Fruit fly (Drosophila melanogaster): ENCODE data around the gene CG9705.
A peak's percentile ranks its signal among the peaks of the same experiment; 100 is the strongest.

Gene CG9705

dm6 chr3L:16769866-16770265 is 10.0 kb upstream of the CG9705 start (continued):
- TF ChIP-seq Hr3 (GFP tag; optimal IDR thresholded peaks at IDR 0.05) (no peak), CG4617 (GFP tag; optimal IDR thresholded peaks at IDR 0.05; ENCODE audit: borderline replicate concordance) (no peak), insv (GFP tag; optimal IDR thresholded peaks at IDR 0.05) (peak in 1 of 2 experiments; percentile 70), CG16815 (GFP tag; optimal IDR thresholded peaks at IDR 0.05) (no peak), Taf1 (GFP tag; IDR thresholded peaks at IDR 0.05) (no peak), psq (GFP tag; optimal IDR thresholded peaks at IDR 0.05) (peak; percentile 68), Hey (tag; optimal IDR thresholded peaks at IDR 0.05) (peak; percentile 48), knrl (GFP tag; IDR thresholded peaks at IDR 0.05; ENCODE audit: partially characterized antibody) (0 out of 3 replicates have a peak, but pooled peaks have one; percentile 37), Hr39 (optimal IDR thresholded peaks at IDR 0.05) (no peak), CG8089 (GFP tag; optimal IDR thresholded peaks at IDR 0.05) (peak; percentile 47), CG17361 (GFP tag; IDR thresholded peaks at IDR 0.05) (no peak), NK7.1 (GFP tag; optimal IDR thresholded peaks at IDR 0.05) (no peak), CG1233 (GFP tag; optimal IDR thresholded peaks at IDR 0.05) (peak; percentile 50), CG11723 (GFP tag; optimal IDR thresholded peaks at IDR 0.05) (peak; percentile 17), jing (GFP tag; optimal IDR thresholded peaks at IDR 0.05) (no peak), CG10366 (GFP tag; IDR thresholded peaks at IDR 0.05) (no peak), Ets97D (GFP tag; optimal IDR thresholded peaks at IDR 0.05) (no peak), CG7963 (GFP tag; IDR thresholded peaks at IDR 0.05; ENCODE audit: partially characterized antibody) (no peak), Lim3 (GFP tag; IDR thresholded peaks at IDR 0.05) (no peak), abd-A (tag; optimal IDR thresholded peaks at IDR 0.05) (peak; percentile 72), h (optimal IDR thresholded peaks at IDR 0.05) (peak; percentile 42), unpg (GFP tag; optimal IDR thresholded peaks at IDR 0.05) (no peak), Hand (GFP tag; optimal IDR thresholded peaks at IDR 0.05) (no peak), hth (optimal IDR thresholded peaks at IDR 0.05) (no peak), CG3281 (GFP tag; optimal IDR thresholded peaks at IDR 0.05) (peak; percentile 13), gcm2 (GFP tag; optimal IDR thresholded peaks at IDR 0.05) (no peak), Oaz (GFP tag; IDR thresholded peaks at IDR 0.05) (0 out of 2 replicates have a peak, but pooled peaks have one; percentile 19), gce (GFP tag; IDR thresholded peaks at IDR 0.05) (0 out of 3 replicates have a peak, but pooled peaks have one; percentile 59), ATbp (GFP tag; optimal IDR thresholded peaks at IDR 0.05) (no peak), CG17912 (GFP tag; optimal IDR thresholded peaks at IDR 0.05) (no peak), CG7271 (tag; optimal IDR thresholded peaks at IDR 0.05) (peak; percentile 15), CG4360 (GFP tag; IDR thresholded peaks at IDR 0.05) (0 out of 2 replicates have a peak, but pooled peaks have one; percentile 29), ci (GFP tag; IDR thresholded peaks at IDR 0.05) (peak; percentile 79), Blimp-1 (GFP tag; optimal IDR thresholded peaks at IDR 0.05) (no peak), Dfd (GFP tag; optimal IDR thresholded peaks at IDR 0.05) (no peak), CG10274 (GFP tag; optimal IDR thresholded peaks at IDR 0.05) (no peak), pita (GFP tag; optimal IDR thresholded peaks at IDR 0.05) (no peak), Oli (tag; optimal IDR thresholded peaks at IDR 0.05) (no peak), CG3407 (GFP tag; optimal IDR thresholded peaks at IDR 0.05) (no peak), CG10462 (GFP tag; optimal IDR thresholded peaks at IDR 0.05) (peak; percentile 21), CG15269 (tag; optimal IDR thresholded peaks at IDR 0.05) (no peak), grn (GFP tag; optimal IDR thresholded peaks at IDR 0.05) (peak; percentile 35), Ptx1 (GFP tag; IDR thresholded peaks at IDR 0.05) (peak; percentile 21; the same call in 1 of the 2 replicates), CG9932 (GFP tag; IDR thresholded peaks at IDR 0.05) (no peak), NC2α (GFP tag; optimal IDR thresholded peaks at IDR 0.05) (peak; percentile 31), CG4707 (GFP tag; optimal IDR thresholded peaks at IDR 0.05) (peak; percentile 68), CG15011 (GFP tag; optimal IDR thresholded peaks at IDR 0.05) (no peak), hb (GFP tag; IDR thresholded peaks at IDR 0.05; ENCODE audit: partially characterized antibody) (0 out of 3 replicates have a peak, but pooled peaks have one; percentile 24), nerfin-1 (tag; optimal IDR thresholded peaks at IDR 0.05) (peak; percentile 60), CG2889 (GFP tag; IDR thresholded peaks at IDR 0.05) (no peak), hkb (optimal IDR thresholded peaks at IDR 0.05) (no peak), hkb (GFP tag; IDR thresholded peaks at IDR 0.05) (peak; percentile 29; the same call in 1 of the 2 replicates)

Measured in whole organism, embryonic.